Fruit fly (Drosophila melanogaster) whole organism, embryonic: ENCODE data around the gene Vti1b.

Experiments
- ATbp ChIP-seq: fragments of 200-800 bp; sonication (Bioruptor generic); optimal IDR thresholded peaks from 2 replicates; lab custom pipeline; 2017; ENCODE audit warnings: missing biosample characterization, mild to moderate bottlenecking, missing genetic modification characterization, missing genetic modification reagents
- CG1024 ChIP-seq: fragments of 200-800 bp; sonication (Bioruptor generic); IDR thresholded peaks from 2 replicates; pipeline ENCODE4 v1.3.6; 2022; ENCODE audit warnings: missing biosample characterization, missing genetic modification characterization
- CG11247 ChIP-seq: fragments of 200-800 bp; sonication (Bioruptor generic); IDR thresholded peaks from 2 replicates; pipeline ENCODE4 v1.3.6; 2022; ENCODE audit warnings: missing biosample characterization, missing genetic modification characterization
- CG13424 ChIP-seq: fragments of 200-800 bp; sonication (Bioruptor generic); optimal IDR thresholded peaks from 2 replicates; lab custom pipeline; 2019; ENCODE audit warnings: missing biosample characterization, mild to moderate bottlenecking, missing genetic modification characterization, moderate library complexity
- CG15073 ChIP-seq: fragments of 200-800 bp; sonication (Bioruptor generic); optimal IDR thresholded peaks from 2 replicates; lab custom pipeline; 2016; ENCODE audit warnings: missing biosample characterization, missing genetic modification characterization
- CG15514 ChIP-seq: fragments of 200-800 bp; sonication (Bioruptor generic); optimal IDR thresholded peaks from 3 replicates; lab custom pipeline; 2017; ENCODE audit warnings: missing biosample characterization, missing genetic modification characterization, mild to moderate bottlenecking, moderate library complexity, missing genetic modification reagents
- CG17361 ChIP-seq: fragments of 200-800 bp; sonication (Bioruptor generic); IDR thresholded peaks from 3 replicates; pipeline ENCODE4 v1.3.6; 2022; ENCODE audit warnings: missing biosample characterization, missing genetic modification characterization
- CG18011 ChIP-seq: fragments of 200-800 bp; sonication (Bioruptor generic); optimal IDR thresholded peaks from 2 replicates; lab custom pipeline; 2017; ENCODE audit warnings: missing biosample characterization, missing genetic modification characterization, mild to moderate bottlenecking, moderate library complexity, missing genotype
- CG18476 ChIP-seq: fragments of 200-800 bp; sonication (Bioruptor generic); optimal IDR thresholded peaks from 2 replicates; lab custom pipeline; 2016; ENCODE audit warnings: missing biosample characterization, mild to moderate bottlenecking, missing genetic modification characterization
- CG18764 ChIP-seq: fragments of 200-800 bp; sonication (Bioruptor generic); optimal IDR thresholded peaks from 3 replicates; lab custom pipeline; 2016; ENCODE audit warnings: missing biosample characterization, missing genetic modification characterization
- CG2889 ChIP-seq: fragments of 200-800 bp; sonication (Bioruptor generic); IDR thresholded peaks from 3 replicates; pipeline ENCODE4 v1.3.6; 2022; ENCODE audit warnings: missing biosample characterization, missing genetic modification characterization
- CG31441 ChIP-seq: fragments of 200-800 bp; sonication (Bioruptor generic); IDR thresholded peaks from 2 replicates; pipeline ENCODE4 v1.3.6; 2022; ENCODE audit warnings: missing biosample characterization, missing genetic modification characterization
- CG32772 ChIP-seq: fragments of 200-800 bp; sonication (Bioruptor generic); IDR thresholded peaks from 2 replicates; pipeline ENCODE4 v1.3.6; 2022; ENCODE audit warnings: missing biosample characterization, missing genetic modification characterization
- CG4707 ChIP-seq: fragments of 200-800 bp; sonication (Bioruptor generic); optimal IDR thresholded peaks from 2 replicates; lab custom pipeline; 2018; ENCODE audit warnings: missing biosample characterization, mild to moderate bottlenecking, missing genetic modification characterization, moderate library complexity
- CG4820 ChIP-seq: fragments of 200-800 bp; sonication (Bioruptor generic); optimal IDR thresholded peaks from 3 replicates; lab custom pipeline; 2016; ENCODE audit warnings: missing biosample characterization, missing genetic modification characterization
- CG6689 ChIP-seq: fragments of 200-800 bp; sonication (Bioruptor generic); IDR thresholded peaks from 2 replicates; pipeline ENCODE4 v1.3.6; 2022; ENCODE audit warnings: missing biosample characterization, missing genetic modification characterization
- CG6813 ChIP-seq: fragments of 200-800 bp; sonication (Bioruptor generic); optimal IDR thresholded peaks from 2 replicates; lab custom pipeline; 2017; ENCODE audit warnings: missing biosample characterization, missing genetic modification characterization, mild to moderate bottlenecking, moderate library complexity, missing genetic modification reagents
- CG6854 ChIP-seq: fragments of 200-800 bp; sonication (Bioruptor generic); optimal IDR thresholded peaks from 3 replicates; lab custom pipeline; 2017; ENCODE audit warnings: missing biosample characterization, mild to moderate bottlenecking, missing genetic modification characterization
- CG8359 ChIP-seq: fragments of 200-800 bp; sonication (Bioruptor generic); optimal IDR thresholded peaks from 2 replicates; lab custom pipeline; 2017; ENCODE audit warnings: missing biosample characterization, mild to moderate bottlenecking, missing genetic modification characterization, borderline replicate concordance
- Chrac-16 ChIP-seq: fragments of 200-800 bp; sonication (Bioruptor generic); optimal IDR thresholded peaks from 3 replicates; lab custom pipeline; 2016; ENCODE audit warnings: missing biosample characterization, missing genetic modification characterization
- Doc2 ChIP-seq: fragments of 200-800 bp; sonication (Bioruptor generic); IDR thresholded peaks from 2 replicates; pipeline ENCODE4 v1.3.6; 2022; ENCODE audit warnings: missing biosample characterization, missing genetic modification characterization
- Drgx ChIP-seq: fragments of 200-800 bp; sonication (Bioruptor generic); IDR thresholded peaks from 2 replicates; pipeline ENCODE4 v1.3.6; 2022; ENCODE audit warnings: missing biosample characterization, missing genetic modification characterization
- Elba2 ChIP-seq: fragments of 200-800 bp; sonication (Bioruptor generic); optimal IDR thresholded peaks from 3 replicates; lab custom pipeline; 2016; ENCODE audit warnings: missing biosample characterization, missing genetic modification characterization
- Ets65A ChIP-seq: fragments of 200-800 bp; sonication (Bioruptor generic); peaks from one replicate; lab custom pipeline; 2016; ENCODE audit warnings: missing biosample characterization, missing genetic modification characterization
- Fer2 ChIP-seq: fragments of 200-800 bp; sonication (Bioruptor generic); optimal IDR thresholded peaks from 2 replicates; lab custom pipeline; 2018; ENCODE audit warnings: missing biosample characterization, mild to moderate bottlenecking, missing genetic modification characterization, moderate library complexity
- HLH4C ChIP-seq: fragments of 200-800 bp; sonication (Bioruptor generic); IDR thresholded peaks from 3 replicates; pipeline ENCODE4 v1.3.6; 2022; ENCODE audit warnings: missing biosample characterization, missing genetic modification characterization; ENCODE audit not compliant: partially characterized antibody
- Hand ChIP-seq: fragments of 200-800 bp; sonication (Bioruptor generic); optimal IDR thresholded peaks from 2 replicates; lab custom pipeline; 2017; ENCODE audit warnings: mild to moderate bottlenecking, missing biosample characterization, missing genetic modification reagents, missing genetic modification characterization
- Lhr ChIP-seq: fragments of 200-800 bp; sonication (Bioruptor generic); optimal IDR thresholded peaks from 3 replicates; lab custom pipeline; 2017; ENCODE audit warnings: mild to moderate bottlenecking, missing biosample characterization, missing genetic modification reagents, missing genetic modification characterization
- NC2β ChIP-seq: fragments of 200-800 bp; sonication (Bioruptor generic); optimal IDR thresholded peaks from 2 replicates; lab custom pipeline; 2016; ENCODE audit warnings: missing biosample characterization, missing genetic modification characterization
- Opbp ChIP-seq: fragments of 200-800 bp; sonication (Bioruptor generic); IDR thresholded peaks from 3 replicates; pipeline ENCODE4 v1.3.6; 2022; ENCODE audit warnings: missing biosample characterization, missing genetic modification characterization; ENCODE audit not compliant: partially characterized antibody
- Rfx ChIP-seq: fragments of 200-800 bp; sonication (Bioruptor generic); IDR thresholded peaks from 2 replicates; pipeline ENCODE4 v1.3.6; 2022; ENCODE audit warnings: missing biosample characterization, missing genetic modification characterization
- Sry-β ChIP-seq: fragments of 200-800 bp; sonication (Bioruptor generic); optimal IDR thresholded peaks from 2 replicates; lab custom pipeline; 2018; ENCODE audit warnings: missing biosample characterization, mild to moderate bottlenecking, missing genetic modification characterization, moderate library complexity
- Usf ChIP-seq: fragments of 200-800 bp; sonication (Bioruptor generic); optimal IDR thresholded peaks from 2 replicates; lab custom pipeline; 2017; ENCODE audit warnings: missing genotype, missing biosample characterization, missing genetic modification characterization
- Xbp1 ChIP-seq: fragments of 200-800 bp; sonication (Bioruptor generic); optimal IDR thresholded peaks from 3 replicates; lab custom pipeline; 2016; ENCODE audit warnings: missing biosample characterization, mild to moderate bottlenecking, missing genetic modification characterization
- al ChIP-seq: fragments of 200-800 bp; sonication (Bioruptor generic); IDR thresholded peaks from 2 replicates; pipeline ENCODE4 v1.3.6; 2022; ENCODE audit warnings: missing biosample characterization, missing genetic modification characterization
- amos ChIP-seq: fragments of 200-800 bp; sonication (Bioruptor generic); IDR thresholded peaks from 2 replicates; pipeline ENCODE4 v1.3.6; 2022; ENCODE audit warnings: missing biosample characterization, missing genetic modification characterization; ENCODE audit not compliant: partially characterized antibody
- dimm ChIP-seq: fragments of 200-800 bp; sonication (Bioruptor generic); IDR thresholded peaks from 2 replicates; pipeline ENCODE4 v1.3.6; 2022; ENCODE audit warnings: missing biosample characterization, missing genetic modification characterization
- en ChIP-seq: fragments of 200-800 bp; sonication (Bioruptor generic); optimal IDR thresholded peaks from 2 replicates; lab custom pipeline; 2016; ENCODE audit warnings: missing biosample characterization, missing genetic modification characterization
- ewg ChIP-seq: fragments of 200-800 bp; sonication (Bioruptor generic); optimal IDR thresholded peaks from 3 replicates; lab custom pipeline; 2017; ENCODE audit warnings: mild to moderate bottlenecking, missing biosample characterization, missing genetic modification reagents, missing genetic modification characterization
- eyg ChIP-seq: fragments of 200-800 bp; sonication (Bioruptor generic); optimal IDR thresholded peaks from 3 replicates; lab custom pipeline; 2016; ENCODE audit warnings: missing biosample characterization, missing genetic modification characterization
- fd102C ChIP-seq: fragments of 200-800 bp; sonication (Bioruptor generic); optimal IDR thresholded peaks from 2 replicates; lab custom pipeline; 2018; ENCODE audit warnings: missing biosample characterization, mild to moderate bottlenecking, missing genetic modification characterization, moderate library complexity
- gro ChIP-seq: fragments of 200-800 bp; sonication (Bioruptor generic); optimal IDR thresholded peaks from 2 replicates; lab custom pipeline; 2016; ENCODE audit warnings: missing biosample characterization, missing genetic modification characterization
- lbe ChIP-seq: fragments of 200-800 bp; sonication (Bioruptor generic); optimal IDR thresholded peaks from 2 replicates; lab custom pipeline; 2016; ENCODE audit warnings: missing biosample characterization, mild to moderate bottlenecking, missing genetic modification characterization
- lola ChIP-seq, 3 experiments: fragments of >200 bp in 2 of 3; fragments of 200-800 bp in 1 of 3; sonication (Bioruptor generic) in 1 of 3; optimal IDR thresholded peaks; 2 replicates each; lab custom pipeline; 2017 to 2019; ENCODE audit warnings: missing biosample characterization in 3 of 3, missing genetic modification characterization in 3 of 3, mild to moderate bottlenecking in 1 of 3, moderate library complexity in 1 of 3
- ranshi ChIP-seq: fragments of 200-800 bp; sonication (Bioruptor generic); IDR thresholded peaks from 2 replicates; pipeline ENCODE4 v1.3.6; 2022; ENCODE audit warnings: missing biosample characterization, missing genetic modification characterization
- rib ChIP-seq: fragments of 200-800 bp; sonication (Bioruptor generic); IDR thresholded peaks from 2 replicates; pipeline ENCODE4 v1.3.6; 2022; ENCODE audit warnings: missing biosample characterization, missing genetic modification characterization
- sqz ChIP-seq: fragments of 200-800 bp; sonication (Bioruptor generic); optimal IDR thresholded peaks from 3 replicates; lab custom pipeline; 2018; ENCODE audit warnings: missing biosample characterization, mild to moderate bottlenecking, missing genetic modification characterization
- tll ChIP-seq, 2 experiments: fragments of 200-800 bp in 1 of 2; fragments of >200 bp in 1 of 2; sonication (Bioruptor generic) in 1 of 2; optimal IDR thresholded peaks; 2 replicates each; lab custom pipeline; 2017 to 2019; ENCODE audit warnings: missing biosample characterization in 2 of 2, missing genetic modification characterization in 2 of 2, mild to moderate bottlenecking in 1 of 2, moderate library complexity in 1 of 2
- toy ChIP-seq: fragments of 200-800 bp; sonication (Bioruptor generic); IDR thresholded peaks from 2 replicates; pipeline ENCODE4 v1.3.6; 2022; ENCODE audit warnings: missing biosample characterization, missing genetic modification characterization
- zfh1 ChIP-seq: fragments of 200-800 bp; sonication (Bioruptor generic); IDR thresholded peaks from 3 replicates; pipeline ENCODE4 v1.3.6; 2022; ENCODE audit warnings: missing biosample characterization, missing genetic modification characterization

Gene Vti1b

dm6 chr3R:18404713-18405112 is 7.9 kb downstream of the Vti1b start, which contains the start of gene CG7685 (continued):
- TF ChIP-seq Hand (GFP tag; lab: Kevin White, UChicago): no peak
- peak; percentile 19 for TF ChIP-seq ewg (GFP tag; lab: Kevin White, UChicago)
- TF ChIP-seq Usf: no peak
- peak; percentile 34; the same call in 1 of the 2 replicates for TF ChIP-seq al (GFP tag; lab: Robert Waterston, UW)
- peak; percentile 85 for TF ChIP-seq gro (GFP tag; lab: Kevin White, UChicago)
- peak; percentile 38 for TF ChIP-seq en (GFP tag; lab: Kevin White, UChicago)
- peak; percentile 55 for TF ChIP-seq Chrac-16 (GFP tag; lab: Kevin White, UChicago)
- TF ChIP-seq tll (GFP tag; optimal IDR thresholded peaks at IDR 0.05; lab: Kevin White, UChicago): no peak
- TF ChIP-seq Drgx (GFP tag; lab: Robert Waterston, UW): no peak
- TF ChIP-seq CG15514 (GFP tag; lab: Kevin White, UChicago): peak; percentile 81
- TF ChIP-seq Elba2 (GFP tag; lab: Kevin White, UChicago): no peak
- peak; percentile 60 for TF ChIP-seq NC2β (GFP tag; lab: Kevin White, UChicago)
- TF ChIP-seq Lhr: peak; percentile 19
- TF ChIP-seq eyg (GFP tag; lab: Kevin White, UChicago): peak; percentile 63
- TF ChIP-seq Xbp1 (GFP tag; lab: Kevin White, UChicago): peak; percentile 70
- no peak for TF ChIP-seq CG6813 (GFP tag; lab: Kevin White, UChicago)
- no peak for TF ChIP-seq toy (GFP tag; lab: Robert Waterston, UW)
- no peak for TF ChIP-seq dimm
- TF ChIP-seq CG15073 (GFP tag; lab: Kevin White, UChicago): no peak
- TF ChIP-seq CG2889 (GFP tag; lab: Robert Waterston, UW): no peak
- TF ChIP-seq zfh1 (GFP tag; lab: Robert Waterston, UW): peak; percentile 46; the same call in 1 of the 3 replicates
- TF ChIP-seq Opbp: 0 out of 3 replicates have a peak, but pooled peaks have one; percentile 6
- no peak for TF ChIP-seq Sry-β
- TF ChIP-seq fd102C (GFP tag; lab: Kevin White, UChicago): no peak
- peak; percentile 58; the same call in 1 of the 3 replicates for TF ChIP-seq CG17361 (GFP tag; lab: Robert Waterston, UW)
- no peak for TF ChIP-seq CG8359 (GFP tag; lab: Kevin White, UChicago)
- TF ChIP-seq CG1024 (GFP tag; lab: Robert Waterston, UW): no peak
- peak; percentile 19 for TF ChIP-seq CG4820 (GFP tag; lab: Kevin White, UChicago)
- TF ChIP-seq HLH4C (GFP tag; lab: Robert Waterston, UW): no peak
- TF ChIP-seq CG6854: no peak
- TF ChIP-seq CG6689 (GFP tag; lab: Robert Waterston, UW): peak; percentile 49; the same call in 1 of the 2 replicates
- peak; percentile 89 for TF ChIP-seq Ets65A (GFP tag; lab: Kevin White, UChicago)
- 0 out of 2 replicates have a peak, but pooled peaks have one; percentile 11 for TF ChIP-seq rib (GFP tag; lab: Robert Waterston, UW)
- peak in 1 of 3 experiments; percentile 18 for TF ChIP-seq lola (GFP tag; optimal IDR thresholded peaks at IDR 0.05; lab: Kevin White, UChicago)
- TF ChIP-seq CG4707 (GFP tag; lab: Kevin White, UChicago): peak; percentile 27
- TF ChIP-seq sqz (GFP tag; lab: Kevin White, UChicago): peak; percentile 73
- TF ChIP-seq CG11247 (GFP tag; lab: Robert Waterston, UW): peak; percentile 52; the same call in 1 of the 2 replicates
- TF ChIP-seq CG18764: peak; percentile 52
- peak; percentile 64 for TF ChIP-seq CG31441
- peak; percentile 43; the same call in 1 of the 2 replicates for TF ChIP-seq ranshi
- TF ChIP-seq amos: no peak
- peak; percentile 74 for TF ChIP-seq lbe (GFP tag; lab: Kevin White, UChicago)
- peak; percentile 77 for TF ChIP-seq Rfx
- TF ChIP-seq CG18011 (GFP tag; lab: Kevin White, UChicago): peak; percentile 57
- no peak for TF ChIP-seq Doc2 (GFP tag; lab: Robert Waterston, UW)
- TF ChIP-seq CG13424 (tag; lab: Kevin White, UChicago): peak; percentile 66
- no peak for TF ChIP-seq ATbp (GFP tag; lab: Kevin White, UChicago)
- TF ChIP-seq CG32772 (GFP tag; lab: Robert Waterston, UW): no peak
- TF ChIP-seq Fer2 (tag; lab: Kevin White, UChicago): peak; percentile 33
- peak; percentile 32 for TF ChIP-seq CG18476 (GFP tag; lab: Kevin White, UChicago)
